Worm (Caenorhabditis elegans) whole organism, L4 larva: ENCODE measurements around the gene srt-29.

Experiments used
- lin-39 ChIP-seq: fragments of 150-350 bp; optimal IDR thresholded peaks from 2 replicates; lab custom pipeline; 2014; ENCODE audit warnings: missing biosample characterization, missing genetic modification reagents, missing genetic modification characterization
- lir-3 ChIP-seq: sonication (generic microtip); optimal IDR thresholded peaks from 2 replicates; lab custom pipeline; 2016; ENCODE audit warnings: mild to moderate bottlenecking, missing genetic modification characterization, missing compliant biosample characterization
- nhr-11 ChIP-seq: fragments of 150-350 bp; optimal IDR thresholded peaks from 2 replicates; lab custom pipeline; 2014; ENCODE audit warnings: missing biosample characterization, missing genetic modification characterization
- nhr-111 ChIP-seq: fragments of 200-800 bp; sonication (Bioruptor generic); optimal IDR thresholded peaks from 2 replicates; lab custom pipeline; 2018; ENCODE audit warnings: mild to moderate bottlenecking, missing genetic modification characterization, missing compliant biosample characterization
- pqm-1 ChIP-seq: sonication (generic microtip); optimal IDR thresholded peaks from 2 replicates; lab custom pipeline; 2017; ENCODE audit warnings: missing biosample characterization, missing genetic modification characterization
- snpc-4 ChIP-seq: fragments of 150-350 bp; optimal IDR thresholded peaks from 2 replicates; lab custom pipeline; 2014; ENCODE audit warnings: missing biosample characterization, missing genetic modification characterization

- TF ChIP-seq nhr-111 (GFP tag; lab: Kevin White, UChicago) (no peak), snpc-4 (tag; lab: Kevin White, UChicago) (no peak), lin-39 (tag; lab: Kevin White, UChicago) (no peak), pqm-1 (tag; lab: Kevin White, UChicago) (no peak), lir-3 (no peak), nhr-11 (no peak)
Measured at ce11 chrV:2742298-2742697, 23.4 kb upstream of the srt-29 start, which contains the start of gene srg-62.
